Worm (Caenorhabditis elegans) whole organism, mixed stage, embryonic: ENCODE measurements around the gene let-99.
A peak's percentile ranks its signal among the peaks of the same experiment; 100 is the strongest.

Experiments used
- M03D4.4 ChIP-seq: sonication (generic microtip); optimal IDR thresholded peaks from 2 replicates; lab custom pipeline; 2017; ENCODE audit warnings: mild to moderate bottlenecking, missing genetic modification characterization, missing compliant biosample characterization
- bed-3 ChIP-seq: fragments of 200-800 bp; sonication (Bioruptor generic); optimal IDR thresholded peaks from 3 replicates; lab custom pipeline; 2018; ENCODE audit warnings: mild to moderate bottlenecking, missing genetic modification characterization, moderate library complexity, missing compliant biosample characterization
- blmp-1 ChIP-seq: fragments of 150-350 bp; optimal IDR thresholded peaks from 2 replicates; lab custom pipeline; 2014; ENCODE audit warnings: missing biosample characterization, missing genetic modification characterization
- ceh-39 ChIP-seq: fragments of 150-350 bp; optimal IDR thresholded peaks from 2 replicates; lab custom pipeline; 2014; ENCODE audit warnings: missing biosample characterization, missing genetic modification characterization
- ceh-43 ChIP-seq: fragments of 200-800 bp; sonication (Bioruptor generic); optimal IDR thresholded peaks from 2 replicates; lab custom pipeline; 2018; ENCODE audit warnings: mild to moderate bottlenecking, missing genetic modification characterization, moderate library complexity, missing compliant biosample characterization
- ceh-83 ChIP-seq: fragments of 200-800 bp; sonication (Bioruptor generic); optimal IDR thresholded peaks from 2 replicates; lab custom pipeline; 2018; ENCODE audit warnings: mild to moderate bottlenecking, missing genetic modification characterization, missing compliant biosample characterization
- ces-1 ChIP-seq: fragments of 150-350 bp; optimal IDR thresholded peaks from 2 replicates; lab custom pipeline; 2014; ENCODE audit warnings: missing biosample characterization, missing genetic modification reagents, missing genetic modification characterization
- cnd-1 ChIP-seq: fragments of 200-800 bp; sonication (Bioruptor generic); optimal IDR thresholded peaks from 2 replicates; lab custom pipeline; 2018; ENCODE audit warnings: mild to moderate bottlenecking, missing genetic modification characterization, missing compliant biosample characterization
- elt-1 ChIP-seq: sonication (generic microtip); optimal IDR thresholded peaks from 2 replicates; lab custom pipeline; 2017; ENCODE audit warnings: missing genetic modification characterization, mild to moderate bottlenecking, missing compliant biosample characterization, antibody characterized with exemption, moderate library complexity, borderline replicate concordance; ENCODE audit not compliant: insufficient read depth
- elt-3 ChIP-seq: fragments of 150-350 bp; optimal IDR thresholded peaks from 2 replicates; lab custom pipeline; 2014; ENCODE audit warnings: missing biosample characterization, missing genetic modification characterization
- ham-2 ChIP-seq: fragments of 200-800 bp; sonication (Bioruptor generic); optimal IDR thresholded peaks from 2 replicates; lab custom pipeline; 2018; ENCODE audit warnings: mild to moderate bottlenecking, missing genetic modification characterization, missing compliant biosample characterization
- hlh-1 ChIP-seq: fragments of 150-350 bp; optimal IDR thresholded peaks from 2 replicates; lab custom pipeline; 2014; ENCODE audit warnings: missing biosample characterization, missing genetic modification reagents, missing genetic modification characterization
- lin-13 ChIP-seq: fragments of 150-350 bp; optimal IDR thresholded peaks from 2 replicates; lab custom pipeline; 2014; ENCODE audit warnings: missing biosample characterization, missing genetic modification characterization
- lin-32 ChIP-seq: fragments of 200-800 bp; sonication (Bioruptor generic); optimal IDR thresholded peaks from 2 replicates; lab custom pipeline; 2018; ENCODE audit warnings: mild to moderate bottlenecking, missing genetic modification characterization, missing compliant biosample characterization
- lsy-2 ChIP-seq: fragments of 150-350 bp; optimal IDR thresholded peaks from 2 replicates; lab custom pipeline; 2014; ENCODE audit warnings: missing biosample characterization, missing genetic modification characterization
- mab-5 ChIP-seq: fragments of 150-350 bp; optimal IDR thresholded peaks from 2 replicates; lab custom pipeline; 2014; ENCODE audit warnings: missing biosample characterization, missing genetic modification characterization
- mep-1 ChIP-seq: fragments of 150-350 bp; optimal IDR thresholded peaks from 2 replicates; lab custom pipeline; 2017; ENCODE audit warnings: missing biosample characterization, missing genetic modification reagents, missing genetic modification characterization, inconsistent platforms
- mls-2 ChIP-seq: sonication (generic microtip); optimal IDR thresholded peaks from 2 replicates; lab custom pipeline; 2016; ENCODE audit warnings: mild to moderate bottlenecking, missing genetic modification characterization, moderate library complexity, missing compliant biosample characterization
- nhr-12 ChIP-seq: fragments of 150-350 bp; optimal IDR thresholded peaks from 2 replicates; lab custom pipeline; 2014; ENCODE audit warnings: missing biosample characterization, missing genetic modification characterization
- nhr-2 ChIP-seq: fragments of 150-350 bp; optimal IDR thresholded peaks from 2 replicates; lab custom pipeline; 2014; ENCODE audit warnings: missing biosample characterization, missing genetic modification characterization
- nhr-237 ChIP-seq: fragments of 150-350 bp; optimal IDR thresholded peaks from 2 replicates; lab custom pipeline; 2014; ENCODE audit warnings: missing biosample characterization, missing genetic modification characterization
- nhr-28 ChIP-seq: fragments of 150-350 bp; optimal IDR thresholded peaks from 2 replicates; lab custom pipeline; 2014; ENCODE audit warnings: missing biosample characterization, missing genetic modification characterization
- sem-2 ChIP-seq: fragments of 200-800 bp; sonication (Bioruptor generic); optimal IDR thresholded peaks from 2 replicates; lab custom pipeline; 2018; ENCODE audit warnings: mild to moderate bottlenecking, missing genetic modification characterization, missing compliant biosample characterization
- snpc-4 ChIP-seq: fragments of 150-350 bp; optimal IDR thresholded peaks from 2 replicates; lab custom pipeline; 2014; ENCODE audit warnings: missing biosample characterization, missing genetic modification characterization
- sptf-1 ChIP-seq: sonication (generic microtip); optimal IDR thresholded peaks from 2 replicates; lab custom pipeline; 2017; ENCODE audit warnings: mild to moderate bottlenecking, missing genetic modification characterization, moderate library complexity, missing compliant biosample characterization
- tbx-8 ChIP-seq: fragments of 200-800 bp; sonication (Bioruptor generic); optimal IDR thresholded peaks from 2 replicates; lab custom pipeline; 2018; ENCODE audit warnings: mild to moderate bottlenecking, missing genetic modification characterization, moderate library complexity, missing compliant biosample characterization
- unc-120 ChIP-seq: sonication (generic microtip); optimal IDR thresholded peaks from 2 replicates; lab custom pipeline; 2017; ENCODE audit warnings: missing genetic modification characterization, missing compliant biosample characterization; ENCODE audit not compliant: poor library complexity, severe bottlenecking
- unc-39 ChIP-seq: fragments of 150-350 bp; optimal IDR thresholded peaks from 2 replicates; lab custom pipeline; 2014; ENCODE audit warnings: missing biosample characterization, missing genetic modification characterization
- zip-8 ChIP-seq: fragments of 150-350 bp; optimal IDR thresholded peaks from 2 replicates; lab custom pipeline; 2014; ENCODE audit warnings: missing biosample characterization, missing genetic modification characterization
- ztf-11 ChIP-seq: fragments of 150-350 bp; optimal IDR thresholded peaks from 2 replicates; lab custom pipeline; 2014; ENCODE audit warnings: missing biosample characterization, missing genetic modification characterization

let-99 gene

ce11 chrIV:12537694-12538093, 29.9 kb upstream of the let-99 start:
- TF ChIP-seq snpc-4 (no peak), unc-39 (tag; lab: Kevin White, UChicago) (no peak), ham-2 (no peak), unc-120 (tag; lab: Kevin White, UChicago) (no peak), cnd-1 (tag; lab: Kevin White, UChicago) (peak; percentile 8), mep-1 (no peak), ceh-43 (no peak), nhr-2 (peak; percentile 88), bed-3 (no peak), hlh-1 (tag; lab: Kevin White, UChicago) (no peak), nhr-28 (no peak), M03D4.4 (tag; lab: Kevin White, UChicago) (no peak), lin-13 (tag; lab: Kevin White, UChicago) (no peak), elt-1 (no peak), mls-2 (tag; lab: Kevin White, UChicago) (no peak), lsy-2 (no peak), sem-2 (no peak), sptf-1 (tag; lab: Kevin White, UChicago) (no peak), ces-1 (no peak), zip-8 (tag; lab: Kevin White, UChicago) (peak; percentile 95), ztf-11 (tag; lab: Kevin White, UChicago) (no peak)

- no peak for TF ChIP-seq ces-1
- no peak for TF ChIP-seq tbx-8
Observed at ce11 chrIV:12540242-12540641, 27.4 kb upstream of the let-99 start.

- TF ChIP-seq elt-3 = no peak
- no peak for TF ChIP-seq mep-1
- no peak for TF ChIP-seq sptf-1 (tag; lab: Kevin White, UChicago)
- no peak for TF ChIP-seq ceh-39 (tag; lab: Kevin White, UChicago)
- no peak for TF ChIP-seq lsy-2
- TF ChIP-seq mls-2 (tag; lab: Kevin White, UChicago) = no peak
- no peak for TF ChIP-seq snpc-4
- no peak for TF ChIP-seq ceh-43
- no peak for TF ChIP-seq nhr-28
- no peak for TF ChIP-seq mab-5 (tag; lab: Kevin White, UChicago)
- TF ChIP-seq zip-8 (tag; lab: Kevin White, UChicago) = no peak
- no peak for TF ChIP-seq lin-32 (GFP tag; lab: Kevin White, UChicago)
- no peak for TF ChIP-seq bed-3
- no peak for TF ChIP-seq lin-13 (tag; lab: Kevin White, UChicago)
- TF ChIP-seq ham-2 = no peak
- TF ChIP-seq nhr-237 (tag; lab: Kevin White, UChicago) = no peak
- TF ChIP-seq hlh-1 (tag; lab: Kevin White, UChicago) = no peak
Observed at ce11 chrIV:12542011-12542410, 25.6 kb upstream of the let-99 start, which contains the start of gene ham-1. Gene ham-1 (plus strand): TSS chrIV:12542183.

ce11 chrIV:12544624-12545023, 23.0 kb upstream of the let-99 start:
- TF ChIP-seq mep-1 (no peak), ceh-43 (peak; percentile 39), zip-8 (tag; lab: Kevin White, UChicago) (peak; percentile 30), nhr-2 (peak; percentile 66), blmp-1 (tag; lab: Kevin White, UChicago) (no peak)
- TF ChIP-seq, all 35 proteins: peak for 3

- TF ChIP-seq ces-1 (peak; percentile 57), lsy-2 (no peak)
Observed at ce11 chrIV:12545393-12545792, 22.2 kb upstream of the let-99 start.

ce11 chrIV:12545902-12546301, 21.7 kb upstream of the let-99 start:
- peak; percentile 44 for TF ChIP-seq ceh-83 (GFP tag; lab: Kevin White, UChicago)
- TF ChIP-seq snpc-4 = no peak
- TF ChIP-seq mls-2 (tag; lab: Kevin White, UChicago) = peak; percentile 46
- TF ChIP-seq zip-8 (tag; lab: Kevin White, UChicago) = peak; percentile 97
- TF ChIP-seq bed-3 = no peak
- TF ChIP-seq ceh-43 = peak; percentile 47
- peak; percentile 58 for TF ChIP-seq cnd-1 (tag; lab: Kevin White, UChicago)
- no peak for TF ChIP-seq mep-1

- TF ChIP-seq nhr-12 (tag; lab: Kevin White, UChicago) (no peak), snpc-4 (no peak), hlh-1 (tag; lab: Kevin White, UChicago) (no peak), tbx-8 (no peak), nhr-2 (no peak), ces-1 (no peak), lin-13 (tag; lab: Kevin White, UChicago) (no peak), M03D4.4 (tag; lab: Kevin White, UChicago) (no peak), ham-2 (no peak), unc-120 (tag; lab: Kevin White, UChicago) (no peak), nhr-28 (no peak)
Observed at ce11 chrIV:12547824-12548223, 19.8 kb upstream of the let-99 start, which contains the start of gene ipmk-1. Gene ipmk-1 (plus strand): TSS chrIV:12548124.
